Worm (Caenorhabditis elegans): ENCODE measurements around the gene C27F2.4.
"Not testable (repeated sequence)": the region's sequence is repeated elsewhere in the genome, so short reads cannot be mapped to it uniquely, and the experiment has no call there.

The C27F2.4 gene

ce11 chrIII:4922020-4922419, 38.1 kb downstream of the C27F2.4 start, which contains the start of gene mmab-1:
Gene mmab-1, minus strand, starts transcription at chrIII:4922114.
- not testable (repeated sequence) for TF ChIP-seq mec-3 (tag; optimal IDR thresholded peaks at IDR 0.05; ENCODE audit: borderline replicate concordance); gmeb-2 (tag; optimal IDR thresholded peaks at IDR 0.05); ahr-1 (tag; optimal IDR thresholded peaks at IDR 0.05)

ce11 chrIII:4920221-4920620, 39.9 kb downstream of the C27F2.4 start, which contains the start of gene ula-1:
Gene ula-1, minus strand, starts transcription at chrIII:4920321.
- no peak for TF ChIP-seq ceh-34 (tag; optimal IDR thresholded peaks at IDR 0.05)
- no peak for TF ChIP-seq hlh-6 (tag; optimal IDR thresholded peaks at IDR 0.05)
- TF ChIP-seq ceh-45 (GFP tag; IDR thresholded peaks at IDR 0.05), result no peak
- no peak for TF ChIP-seq elt-4 (tag; optimal IDR thresholded peaks at IDR 0.05)
- no peak for TF ChIP-seq hlh-8 (tag; optimal IDR thresholded peaks at IDR 0.05)
- no peak for TF ChIP-seq zip-5 (tag; optimal IDR thresholded peaks at IDR 0.05)
- TF ChIP-seq ceh-30 (tag; optimal IDR thresholded peaks at IDR 0.05), result no peak
- no peak for TF ChIP-seq sdc-2 (tag; optimal IDR thresholded peaks at IDR 0.05)
- no peak for TF ChIP-seq ztf-16 (tag; optimal IDR thresholded peaks at IDR 0.05)
- TF ChIP-seq tbx-2 (tag; optimal IDR thresholded peaks at IDR 0.05), result no peak
- no peak for TF ChIP-seq pag-3 (tag; optimal IDR thresholded peaks at IDR 0.05; ENCODE audit: borderline replicate concordance)
- TF ChIP-seq sox-2 (GFP tag; IDR thresholded peaks at IDR 0.05), result no peak
- no peak for TF ChIP-seq fkh-6 (tag; optimal IDR thresholded peaks at IDR 0.05)

ce11 chrIII:4918906-4919305, 41.2 kb downstream of the C27F2.4 start:
- TF ChIP-seq pha-4 (tag; optimal IDR thresholded peaks at IDR 0.05) (no peak), rnt-1 (tag; optimal IDR thresholded peaks at IDR 0.05) (no peak), pha-2 (tag; optimal IDR thresholded peaks at IDR 0.05) (no peak), syd-9 (tag; optimal IDR thresholded peaks at IDR 0.05) (no peak), nhr-232 (tag; optimal IDR thresholded peaks at IDR 0.05) (no peak), ref-2 (tag; optimal IDR thresholded peaks at IDR 0.05) (no peak), Y22D7AL.16 (tag; optimal IDR thresholded peaks at IDR 0.05) (no peak)

- TF ChIP-seq nfya-1 (tag; optimal IDR thresholded peaks at IDR 0.05) (peak; percentile 46), madf-2 (tag; optimal IDR thresholded peaks at IDR 0.05) (no peak), syd-9 (tag; optimal IDR thresholded peaks at IDR 0.05) (no peak), F13H6.1 (tag; optimal IDR thresholded peaks at IDR 0.05) (no peak), ceh-31 (tag; optimal IDR thresholded peaks at IDR 0.05) (peak; percentile 41), C08G9.2 (tag; optimal IDR thresholded peaks at IDR 0.05) (no peak), zip-5 (tag; optimal IDR thresholded peaks at IDR 0.05) (no peak), pag-3 (tag; optimal IDR thresholded peaks at IDR 0.05; ENCODE audit: borderline replicate concordance) (no peak), K09A11.1 (tag; optimal IDR thresholded peaks at IDR 0.05; ENCODE audit: insufficient read depth) (no peak), sox-4 (tag; optimal IDR thresholded peaks at IDR 0.05) (no peak), ceh-6 (GFP tag; optimal IDR thresholded peaks at IDR 0.05) (no peak), unc-42 (tag; optimal IDR thresholded peaks at IDR 0.05) (peak; percentile 15)
Observed at ce11 chrIII:4917960-4918712, 42.0 kb downstream of the C27F2.4 start, which contains the start of gene rpb-8. Gene rpb-8, minus strand, starts transcription at chrIII:4918008.

- no peak for TF ChIP-seq pag-3 (tag; optimal IDR thresholded peaks at IDR 0.05; ENCODE audit: borderline replicate concordance)
- TF ChIP-seq nhr-11 (tag; optimal IDR thresholded peaks at IDR 0.05), result no peak
- no peak for TF ChIP-seq ceh-24 (tag; optimal IDR thresholded peaks at IDR 0.05)
- TF ChIP-seq ceh-19 (GFP tag; optimal IDR thresholded peaks at IDR 0.05), result no peak
- no peak for TF ChIP-seq C38D4.7 (GFP tag; optimal IDR thresholded peaks at IDR 0.05)
- no peak for TF ChIP-seq eyg-1 (tag; optimal IDR thresholded peaks at IDR 0.05)
- TF ChIP-seq ceh-9 (tag; optimal IDR thresholded peaks at IDR 0.05), result no peak
- no peak for TF ChIP-seq pha-2 (tag; optimal IDR thresholded peaks at IDR 0.05)
- no peak for TF ChIP-seq lim-6 (tag; optimal IDR thresholded peaks at IDR 0.05)
- no peak for TF ChIP-seq pros-1 (tag; optimal IDR thresholded peaks at IDR 0.05)
- no peak for TF ChIP-seq unc-86 (tag; optimal IDR thresholded peaks at IDR 0.05)
- TF ChIP-seq sdc-2 (tag; optimal IDR thresholded peaks at IDR 0.05), result no peak
- TF ChIP-seq fax-1 (tag; optimal IDR thresholded peaks at IDR 0.05), result no peak
- TF ChIP-seq ceh-14 (tag; optimal IDR thresholded peaks at IDR 0.05), result no peak
- no peak for TF ChIP-seq sox-2 (GFP tag; IDR thresholded peaks at IDR 0.05)
- TF ChIP-seq hlh-15 (tag; optimal IDR thresholded peaks at IDR 0.05), result no peak
- no peak for TF ChIP-seq hlh-13 (GFP tag; optimal IDR thresholded peaks at IDR 0.05)
- TF ChIP-seq T23F11.4 (GFP tag; optimal IDR thresholded peaks at IDR 0.05), result no peak
Observed at ce11 chrIII:4917077-4917476, 43.0 kb downstream of the C27F2.4 start, which contains the start of gene rars-1. Gene rars-1, minus strand, starts transcription at chrIII:4917177.

Data from whole organism, late embryonic.